Fruit fly (Drosophila melanogaster) whole organism, adult: ENCODE data around the gene CG9512.

ENCODE experiments used
- CG7101 ChIP-seq: fragments of 200-800 bp; sonication (Bioruptor generic); optimal IDR thresholded peaks from 2 replicates; lab custom pipeline; 2018; ENCODE audit warnings: missing biosample characterization, mild to moderate bottlenecking, missing genetic modification characterization, moderate library complexity
- bab1 ChIP-seq: fragments of 200-800 bp; sonication (Bioruptor generic); optimal IDR thresholded peaks from 3 replicates; lab custom pipeline; 2019; ENCODE audit warnings: missing biosample characterization, mild to moderate bottlenecking, missing genetic modification characterization, moderate library complexity

DNA sequence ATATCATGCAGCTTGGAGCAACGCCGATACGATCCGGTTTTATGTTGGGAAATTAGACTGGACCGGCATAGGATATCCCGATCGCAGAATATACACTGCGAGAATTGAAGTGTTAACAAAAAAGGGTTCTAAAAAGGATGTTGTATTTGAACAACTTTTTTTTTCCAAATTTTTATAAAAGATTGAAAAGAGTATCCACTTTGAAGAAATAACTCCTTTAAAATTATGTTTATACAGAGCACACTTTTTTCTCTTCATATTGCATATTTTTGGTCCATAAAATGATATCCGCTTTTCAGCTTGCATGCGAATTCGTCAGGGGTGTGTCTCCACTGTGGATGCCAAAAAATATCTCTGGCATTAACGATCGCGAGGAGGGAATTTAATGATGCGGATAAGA lies 13.0 kb downstream of the CG9512 start:
- TF ChIP-seq CG7101 = no peak
- no peak for TF ChIP-seq bab1 (GFP tag; lab: Kevin White, UChicago)
